Worm (Caenorhabditis elegans) whole organism, young adult: Measurements from ENCODE around the gene F56D6.14.

Experiments
- B0336.3 ChIP-seq: fragments of 200-800 bp; sonication (Bioruptor generic); IDR thresholded peaks from 2 replicates; pipeline ENCODE4 v1.3.6; 2022; ENCODE audit warnings: missing genetic modification characterization, missing compliant biosample characterization
- C06A6.2 ChIP-seq: fragments of 200-800 bp; sonication (Bioruptor generic); conservative IDR thresholded peaks from 2 replicates; pipeline ENCODE4 v1.3.6; 2022; ENCODE audit warnings: missing genetic modification characterization, missing compliant biosample characterization
- D2030.7 ChIP-seq: fragments of 200-800 bp; sonication (Bioruptor generic); IDR thresholded peaks from 2 replicates; pipeline ENCODE4 v1.3.6; 2022; ENCODE audit warnings: missing genetic modification reagents, missing genetic modification characterization, missing compliant biosample characterization
- F23B12.7 ChIP-seq: sonication (generic microtip); optimal IDR thresholded peaks from 2 replicates; lab custom pipeline; 2017; ENCODE audit warnings: missing genetic modification characterization, mild to moderate bottlenecking, missing compliant biosample characterization, antibody characterized with exemption, moderate library complexity; ENCODE audit not compliant: insufficient read depth
- F37B4.10 ChIP-seq: fragments of 200-800 bp; sonication (Bioruptor generic); IDR thresholded peaks from 2 replicates; pipeline ENCODE4 v1.3.6; 2022; ENCODE audit warnings: missing genetic modification characterization, missing compliant biosample characterization
- F52B5.7 ChIP-seq: sonication (generic microtip); optimal IDR thresholded peaks from 2 replicates; lab custom pipeline; 2016; ENCODE audit warnings: mild to moderate bottlenecking, missing genetic modification characterization, missing compliant biosample characterization
- F57A8.1 ChIP-seq: fragments of 200-800 bp; sonication (Bioruptor generic); optimal IDR thresholded peaks from 2 replicates; lab custom pipeline; 2018; ENCODE audit warnings: mild to moderate bottlenecking, missing genetic modification characterization, moderate library complexity, missing compliant biosample characterization
- T07F8.4 ChIP-seq: sonication (generic microtip); optimal IDR thresholded peaks from 2 replicates; lab custom pipeline; 2016; ENCODE audit warnings: mild to moderate bottlenecking, missing genetic modification characterization, moderate library complexity, missing compliant biosample characterization
- Y56A3A.18 ChIP-seq: fragments of 200-800 bp; sonication (Bioruptor generic); IDR thresholded peaks from 2 replicates; pipeline ENCODE4 v1.3.6; 2022; ENCODE audit warnings: missing genetic modification reagents, missing genetic modification characterization, missing compliant biosample characterization
- Y67H2A.10 ChIP-seq: fragments of 200-800 bp; sonication (Bioruptor generic); conservative IDR thresholded peaks from 2 replicates; pipeline ENCODE4 v1.3.6; 2022; ENCODE audit warnings: missing genetic modification reagents, missing genetic modification characterization, missing compliant biosample characterization
- Y79H2A.3 ChIP-seq: fragments of 200-800 bp; sonication (Bioruptor generic); conservative IDR thresholded peaks from 2 replicates; pipeline ENCODE4 v1.3.6; 2022; ENCODE audit warnings: missing genetic modification reagents, missing genetic modification characterization, missing compliant biosample characterization
- ZK185.1 ChIP-seq: sonication (generic microtip); optimal IDR thresholded peaks from 2 replicates; lab custom pipeline; 2016; ENCODE audit warnings: mild to moderate bottlenecking, missing genetic modification characterization, missing compliant biosample characterization; ENCODE audit not compliant: poor library complexity, severe bottlenecking
- atf-7 ChIP-seq: sonication (generic microtip); optimal IDR thresholded peaks from 2 replicates; lab custom pipeline; 2017; ENCODE audit warnings: mild to moderate bottlenecking, missing genetic modification characterization, missing compliant biosample characterization
- attf-3 ChIP-seq: fragments of 200-800 bp; sonication (Bioruptor generic); conservative IDR thresholded peaks from 2 replicates; pipeline ENCODE4 v1.3.6; 2022; ENCODE audit warnings: missing genetic modification reagents, missing genetic modification characterization, missing compliant biosample characterization
- ccch-3 ChIP-seq: fragments of 200-800 bp; sonication (Bioruptor generic); optimal IDR thresholded peaks from 2 replicates; lab custom pipeline; 2018; ENCODE audit warnings: mild to moderate bottlenecking, missing genetic modification characterization, missing compliant biosample characterization
- die-1 ChIP-seq: sonication (generic microtip); optimal IDR thresholded peaks from 2 replicates; lab custom pipeline; 2016; ENCODE audit warnings: missing genotype, mild to moderate bottlenecking, missing genetic modification characterization, missing compliant biosample characterization
- dox-1 ChIP-seq: fragments of 200-800 bp; sonication (Bioruptor generic); IDR thresholded peaks from 2 replicates; pipeline ENCODE4 v1.3.6; 2022; ENCODE audit warnings: missing genetic modification reagents, missing genetic modification characterization, missing compliant biosample characterization
- dpff-1 ChIP-seq: sonication (generic microtip); optimal IDR thresholded peaks from 2 replicates; lab custom pipeline; 2017; ENCODE audit warnings: mild to moderate bottlenecking, missing genetic modification characterization, missing compliant biosample characterization
- egl-44 ChIP-seq: fragments of 200-800 bp; sonication (Bioruptor generic); IDR thresholded peaks from 2 replicates; pipeline ENCODE4 v1.3.6; 2022; ENCODE audit warnings: missing genetic modification reagents, missing genetic modification characterization, missing compliant biosample characterization
- egrh-3 ChIP-seq: fragments of 200-800 bp; sonication (Bioruptor generic); IDR thresholded peaks from 2 replicates; pipeline ENCODE4 v1.3.6; 2022; ENCODE audit warnings: missing genetic modification reagents, missing genetic modification characterization, missing compliant biosample characterization
- ets-4 ChIP-seq: fragments of 200-800 bp; sonication (Bioruptor generic); optimal IDR thresholded peaks from 2 replicates; lab custom pipeline; 2018; ENCODE audit warnings: mild to moderate bottlenecking, missing genetic modification characterization, missing compliant biosample characterization
- hlh-12 ChIP-seq: sonication (generic microtip); optimal IDR thresholded peaks from 2 replicates; lab custom pipeline; 2016; ENCODE audit warnings: missing genetic modification characterization, missing compliant biosample characterization
- let-526 ChIP-seq: fragments of 200-800 bp; sonication (Bioruptor generic); IDR thresholded peaks from 2 replicates; pipeline ENCODE4 v1.3.6; 2022; ENCODE audit warnings: missing genetic modification reagents, missing genetic modification characterization, missing compliant biosample characterization
- let-607 ChIP-seq, 2 experiments: fragments of 200-800 bp in 1 of 2; sonication (Bioruptor generic) in 1 of 2; sonication (generic microtip) in 1 of 2; optimal IDR thresholded peaks; 2 replicates each; lab custom pipeline; 2016 to 2018; ENCODE audit warnings: mild to moderate bottlenecking in 2 of 2, missing compliant biosample characterization in 2 of 2, missing genetic modification characterization in 2 of 2, moderate library complexity in 2 of 2, missing genotype in 1 of 2
- lin-35 ChIP-seq, 3 experiments: fragments of 150-350 bp in 2 of 3; sonication (generic microtip) in 1 of 3; optimal IDR thresholded peaks; 2 replicates each; lab custom pipeline; 2014 to 2018; ENCODE audit warnings: missing biosample characterization in 3 of 3, missing genetic modification characterization in 3 of 3, missing genetic modification reagents in 3 of 3
- lsl-1 ChIP-seq: fragments of 200-800 bp; sonication (Bioruptor generic); optimal IDR thresholded peaks from 2 replicates; lab custom pipeline; 2018; ENCODE audit warnings: mild to moderate bottlenecking, missing genetic modification characterization, moderate library complexity, missing compliant biosample characterization
- madf-10 ChIP-seq: sonication (generic microtip); optimal IDR thresholded peaks from 2 replicates; lab custom pipeline; 2016; ENCODE audit warnings: mild to moderate bottlenecking, missing genetic modification characterization, missing compliant biosample characterization
- madf-8 ChIP-seq: fragments of 200-800 bp; sonication (Bioruptor generic); conservative IDR thresholded peaks from 2 replicates; pipeline ENCODE4 v1.3.6; 2022; ENCODE audit warnings: missing genetic modification reagents, missing genetic modification characterization, missing compliant biosample characterization
- mel-28 ChIP-seq: sonication (generic microtip); optimal IDR thresholded peaks from 2 replicates; lab custom pipeline; 2016; ENCODE audit warnings: borderline replicate concordance, mild to moderate bottlenecking, missing genetic modification characterization, missing compliant biosample characterization
- nfya-1 ChIP-seq: sonication (generic microtip); optimal IDR thresholded peaks from 2 replicates; lab custom pipeline; 2017; ENCODE audit warnings: antibody characterized with exemption, missing compliant biosample characterization, missing genetic modification characterization, borderline replicate concordance; ENCODE audit not compliant: insufficient read depth
- nfyb-1 ChIP-seq: fragments of 200-800 bp; sonication (Bioruptor generic); IDR thresholded peaks from 2 replicates; pipeline ENCODE4 v1.3.6; 2022; ENCODE audit warnings: missing genetic modification reagents, missing genetic modification characterization, missing compliant biosample characterization
- nhr-27 ChIP-seq: fragments of 200-800 bp; sonication (Bioruptor generic); optimal IDR thresholded peaks from 2 replicates; lab custom pipeline; 2018; ENCODE audit warnings: mild to moderate bottlenecking, missing genetic modification characterization, moderate library complexity, missing compliant biosample characterization
- nhr-80 ChIP-seq: sonication (generic microtip); optimal IDR thresholded peaks from 2 replicates; lab custom pipeline; 2016; ENCODE audit warnings: missing genetic modification characterization, missing compliant biosample characterization
- pha-4 ChIP-seq: fragments of 150-350 bp; sonication (generic microtip); optimal IDR thresholded peaks from 2 replicates; lab custom pipeline; 2014; ENCODE audit warnings: missing biosample characterization, missing genetic modification reagents, missing genetic modification characterization
- repo-1 ChIP-seq: sonication (generic microtip); optimal IDR thresholded peaks from 2 replicates; lab custom pipeline; 2017; ENCODE audit warnings: mild to moderate bottlenecking, missing genetic modification characterization, missing compliant biosample characterization
- rpc-1 ChIP-seq, 2 experiments: fragments of 150-350 bp in 1 of 2; sonication (generic microtip) in 1 of 2; optimal IDR thresholded peaks; 2 replicates each; lab custom pipeline; 2014 to 2018; ENCODE audit warnings: missing biosample characterization in 1 of 2, missing genetic modification characterization in 1 of 2, missing genetic modification reagents in 1 of 2, missing genotype in 1 of 2
- sdz-38 ChIP-seq: sonication (generic microtip); optimal IDR thresholded peaks from 2 replicates; lab custom pipeline; 2016; ENCODE audit warnings: missing genotype, missing genetic modification characterization, missing compliant biosample characterization
- snpc-1.1 ChIP-seq: sonication (generic microtip); optimal IDR thresholded peaks from 2 replicates; lab custom pipeline; 2017; ENCODE audit warnings: missing genetic modification characterization, mild to moderate bottlenecking, missing compliant biosample characterization, antibody characterized with exemption, moderate library complexity, missing genotype, missing genetic modification reagents; ENCODE audit not compliant: insufficient read depth
- somi-1 ChIP-seq: fragments of 200-800 bp; sonication (Bioruptor generic); optimal IDR thresholded peaks from 2 replicates; lab custom pipeline; 2018; ENCODE audit warnings: mild to moderate bottlenecking, missing genetic modification characterization, missing compliant biosample characterization
- tlf-1 ChIP-seq: fragments of 200-800 bp; sonication (Bioruptor generic); optimal IDR thresholded peaks from 2 replicates; lab custom pipeline; 2018; ENCODE audit warnings: mild to moderate bottlenecking, missing genetic modification characterization, missing compliant biosample characterization
- unc-62 ChIP-seq: fragments of 150-350 bp; optimal IDR thresholded peaks from 2 replicates; lab custom pipeline; 2014; ENCODE audit warnings: missing biosample characterization, missing genetic modification reagents, missing genetic modification characterization
- zim-3 ChIP-seq: sonication (generic microtip); optimal IDR thresholded peaks from 2 replicates; lab custom pipeline; 2017; ENCODE audit warnings: mild to moderate bottlenecking, missing genetic modification characterization, moderate library complexity, missing compliant biosample characterization
- ztf-22 ChIP-seq: fragments of 200-800 bp; sonication (Bioruptor generic); optimal IDR thresholded peaks from 2 replicates; lab custom pipeline; 2018; ENCODE audit warnings: mild to moderate bottlenecking, missing genetic modification characterization, moderate library complexity, missing compliant biosample characterization
- ztf-25 ChIP-seq: fragments of 200-800 bp; sonication (Bioruptor generic); IDR thresholded peaks from 2 replicates; pipeline ENCODE4 v1.3.6; 2022; ENCODE audit warnings: missing genetic modification reagents, missing genetic modification characterization, missing compliant biosample characterization
- ztf-28 ChIP-seq: fragments of 200-800 bp; sonication (Bioruptor generic); IDR thresholded peaks from 2 replicates; pipeline ENCODE4 v1.3.6; 2022; ENCODE audit warnings: missing genetic modification reagents, missing genetic modification characterization, missing compliant biosample characterization

Gene F56D6.14

ce11 chrIV:3894770-3895169 is 22.7 kb upstream of the F56D6.14 start, which contains the start of gene dct-8 (continued):
- no peak for TF ChIP-seq dox-1 (GFP tag; lab: Robert Waterston, UW)
- TF ChIP-seq T07F8.4: no peak
- TF ChIP-seq pha-4 (tag; lab: Kevin White, UChicago): no peak
- no peak for TF ChIP-seq madf-10 (tag; lab: Kevin White, UChicago)
- TF ChIP-seq F52B5.7: no peak
- TF ChIP-seq, all 124 proteins: peak for 0

- TF ChIP-seq repo-1 (tag; lab: Kevin White, UChicago) (no peak), ZK185.1 (no peak), lsl-1 (GFP tag; lab: Kevin White, UChicago) (no peak), C06A6.2 (GFP tag; lab: Robert Waterston, UW) (no peak), die-1 (tag; lab: Kevin White, UChicago) (no peak), B0336.3 (no peak), Y79H2A.3 (GFP tag; lab: Robert Waterston, UW) (no peak), nhr-80 (tag; lab: Kevin White, UChicago) (peak; percentile 95), somi-1 (GFP tag; lab: Kevin White, UChicago) (no peak), dpff-1 (tag; lab: Kevin White, UChicago) (no peak), atf-7 (tag; lab: Kevin White, UChicago) (peak; percentile 82), ztf-28 (no peak), madf-8 (GFP tag; lab: Robert Waterston, UW) (no peak), F23B12.7 (tag; lab: Kevin White, UChicago) (no peak), attf-3 (GFP tag; lab: Robert Waterston, UW) (no peak), lin-35 (GFP tag; optimal IDR thresholded peaks at IDR 0.05; lab: Kevin White, UChicago) (no peak), sdz-38 (tag; lab: Kevin White, UChicago) (no peak), ccch-3 (no peak), nfyb-1 (GFP tag; lab: Robert Waterston, UW) (no peak), D2030.7 (GFP tag; lab: Robert Waterston, UW) (no peak), Y56A3A.18 (GFP tag; lab: Robert Waterston, UW) (peak; percentile 44; the same call in 1 of the 2 replicates), let-526 (GFP tag; lab: Robert Waterston, UW) (no peak), Y67H2A.10 (GFP tag; lab: Robert Waterston, UW) (no peak), egl-44 (GFP tag; lab: Robert Waterston, UW) (no peak), unc-62 (GFP tag; lab: Kevin White, UChicago) (peak; percentile 88), F57A8.1 (GFP tag; lab: Kevin White, UChicago) (no peak), madf-10 (tag; lab: Kevin White, UChicago) (no peak), nfya-1 (no peak), tlf-1 (GFP tag; lab: Kevin White, UChicago) (peak; percentile 50), nhr-27 (tag; lab: Kevin White, UChicago) (no peak), ztf-25 (no peak), ztf-22 (GFP tag; lab: Kevin White, UChicago) (peak; percentile 82), mel-28 (tag; lab: Kevin White, UChicago) (no peak), ets-4 (peak; percentile 89), rpc-1 (optimal IDR thresholded peaks at IDR 0.05; lab: Kevin White, UChicago) (no peak), rpc-1 (tag; optimal IDR thresholded peaks at IDR 0.05; lab: Kevin White, UChicago) (no peak), zim-3 (no peak), let-607 (tag; optimal IDR thresholded peaks at IDR 0.05; lab: Kevin White, UChicago) (peak in 1 of 2 experiments; percentile 48), snpc-1.1 (tag; lab: Kevin White, UChicago) (no peak), egrh-3 (GFP tag; lab: Robert Waterston, UW) (no peak), hlh-12 (tag; lab: Kevin White, UChicago) (no peak), F37B4.10 (GFP tag; lab: Robert Waterston, UW) (no peak)
Measured at ce11 chrIV:3899719-3900554, 17.6 kb upstream of the F56D6.14 start, which contains the start of gene srz-62. srz-62 (plus strand) TSS chrIV:3900504.
